Fruit fly (Drosophila melanogaster) whole organism, embryonic: Measurements from ENCODE around the gene nod.

Source experiments
- Aef1 ChIP-seq: fragments of 200-800 bp; sonication (Bioruptor generic); IDR thresholded peaks from 3 replicates; pipeline ENCODE4 v1.3.6; 2022; ENCODE audit warnings: missing biosample characterization, missing genetic modification characterization
- Atf6 ChIP-seq: fragments of 200-800 bp; sonication (Bioruptor generic); IDR thresholded peaks from 2 replicates; pipeline ENCODE4 v1.3.6; 2022; ENCODE audit warnings: missing biosample characterization, missing genetic modification characterization
- B-H1 ChIP-seq: fragments of 200-800 bp; sonication (Bioruptor generic); IDR thresholded peaks from 3 replicates; pipeline ENCODE4 v1.3.6; 2022; ENCODE audit warnings: missing biosample characterization, missing genetic modification characterization
- Blimp-1 ChIP-seq: fragments of 200-800 bp; sonication (Bioruptor generic); optimal IDR thresholded peaks from 3 replicates; lab custom pipeline; 2018; ENCODE audit warnings: missing biosample characterization, missing genetic modification characterization, mild to moderate bottlenecking, moderate library complexity, missing genetic modification reagents
- CG10654 ChIP-seq: fragments of 200-800 bp; sonication (Bioruptor generic); optimal IDR thresholded peaks from 2 replicates; lab custom pipeline; 2016; ENCODE audit warnings: missing biosample characterization, missing genetic modification characterization
- CG13296 ChIP-seq: fragments of 200-800 bp; sonication (Bioruptor generic); optimal IDR thresholded peaks from 3 replicates; lab custom pipeline; 2018; ENCODE audit warnings: missing biosample characterization, mild to moderate bottlenecking, missing genetic modification characterization
- CG14441 ChIP-seq: fragments of 200-800 bp; sonication (Bioruptor generic); IDR thresholded peaks from 2 replicates; pipeline ENCODE4 v1.3.6; 2022; ENCODE audit warnings: missing biosample characterization, missing genetic modification characterization
- CG1603 ChIP-seq: fragments of 200-800 bp; sonication (Bioruptor generic); optimal IDR thresholded peaks from 2 replicates; lab custom pipeline; 2019; ENCODE audit warnings: missing biosample characterization, mild to moderate bottlenecking, missing genetic modification characterization, moderate library complexity
- CG32772 ChIP-seq: fragments of 200-800 bp; sonication (Bioruptor generic); IDR thresholded peaks from 2 replicates; pipeline ENCODE4 v1.3.6; 2022; ENCODE audit warnings: missing biosample characterization, missing genetic modification characterization
- CG3407 ChIP-seq: fragments of 200-800 bp; sonication (Bioruptor generic); optimal IDR thresholded peaks from 2 replicates; lab custom pipeline; 2018; ENCODE audit warnings: missing biosample characterization, mild to moderate bottlenecking, missing genetic modification characterization
- CG34224 ChIP-seq: fragments of 200-800 bp; sonication (Bioruptor generic); IDR thresholded peaks from 3 replicates; pipeline ENCODE4 v1.3.6; 2022; ENCODE audit warnings: missing biosample characterization, missing genetic modification characterization; ENCODE audit not compliant: partially characterized antibody
- CG3847 ChIP-seq: fragments of 200-800 bp; sonication (Bioruptor generic); IDR thresholded peaks from 2 replicates; pipeline ENCODE4 v1.3.6; 2022; ENCODE audit warnings: missing biosample characterization, missing genetic modification characterization
- CG4360 ChIP-seq: fragments of 200-800 bp; sonication (Bioruptor generic); IDR thresholded peaks from 2 replicates; pipeline ENCODE4 v1.3.6; 2022; ENCODE audit warnings: missing biosample characterization, missing genetic modification characterization
- CG4617 ChIP-seq: fragments of 200-800 bp; sonication (Bioruptor generic); optimal IDR thresholded peaks from 3 replicates; lab custom pipeline; 2016; ENCODE audit warnings: missing biosample characterization, missing genetic modification characterization, borderline replicate concordance
- CG6689 ChIP-seq: fragments of 200-800 bp; sonication (Bioruptor generic); IDR thresholded peaks from 2 replicates; pipeline ENCODE4 v1.3.6; 2022; ENCODE audit warnings: missing biosample characterization, missing genetic modification characterization
- CG7357 ChIP-seq: fragments of 200-800 bp; sonication (Bioruptor generic); IDR thresholded peaks from 3 replicates; pipeline ENCODE4 v1.3.6; 2022; ENCODE audit warnings: missing biosample characterization, missing genetic modification characterization
- CG7963 ChIP-seq: fragments of 200-800 bp; sonication (Bioruptor generic); IDR thresholded peaks from 3 replicates; pipeline ENCODE4 v1.3.6; 2022; ENCODE audit warnings: missing biosample characterization, missing genetic modification characterization; ENCODE audit not compliant: partially characterized antibody
- CG8924 ChIP-seq: fragments of 200-800 bp; optimal IDR thresholded peaks from 3 replicates; lab custom pipeline; 2019; ENCODE audit warnings: missing biosample characterization, mild to moderate bottlenecking, missing genetic modification characterization, moderate library complexity
- Drgx ChIP-seq: fragments of 200-800 bp; sonication (Bioruptor generic); IDR thresholded peaks from 2 replicates; pipeline ENCODE4 v1.3.6; 2022; ENCODE audit warnings: missing biosample characterization, missing genetic modification characterization
- ERR ChIP-seq: fragments of 200-800 bp; sonication (Bioruptor generic); optimal IDR thresholded peaks from 2 replicates; lab custom pipeline; 2016; ENCODE audit warnings: missing biosample characterization, missing genetic modification characterization
- Fer1 ChIP-seq: fragments of 200-800 bp; sonication (Bioruptor generic); optimal IDR thresholded peaks from 2 replicates; lab custom pipeline; 2017; ENCODE audit warnings: missing biosample characterization, mild to moderate bottlenecking, missing genetic modification characterization
- HLH3B ChIP-seq: fragments of 200-800 bp; sonication (Bioruptor generic); IDR thresholded peaks from 2 replicates; pipeline ENCODE4 v1.3.6; 2022; ENCODE audit warnings: missing biosample characterization, missing genetic modification characterization
- HmgZ ChIP-seq: fragments of 200-800 bp; sonication (Bioruptor generic); optimal IDR thresholded peaks from 2 replicates; lab custom pipeline; 2018; ENCODE audit warnings: missing biosample characterization, mild to moderate bottlenecking, missing genetic modification characterization
- MBD-R2 ChIP-seq: fragments of 200-800 bp; sonication (Bioruptor generic); IDR thresholded peaks from 2 replicates; pipeline ENCODE4 v1.3.6; 2022; ENCODE audit warnings: missing biosample characterization, missing genetic modification characterization
- NC2β ChIP-seq: fragments of 200-800 bp; sonication (Bioruptor generic); optimal IDR thresholded peaks from 2 replicates; lab custom pipeline; 2016; ENCODE audit warnings: missing biosample characterization, missing genetic modification characterization
- Pdp1 ChIP-seq, 2 experiments: fragments of 200-800 bp; sonication (Bioruptor generic); optimal IDR thresholded peaks; 3 replicates each; lab custom pipeline; 2016; ENCODE audit warnings: missing biosample characterization in 2 of 2, missing genetic modification characterization in 2 of 2, mild to moderate bottlenecking in 1 of 2, moderate library complexity in 1 of 2
- Scr ChIP-seq: fragments of 200-800 bp; sonication (Bioruptor generic); IDR thresholded peaks from 2 replicates; pipeline ENCODE4 v1.3.6; 2022; ENCODE audit warnings: missing biosample characterization, missing genetic modification characterization; ENCODE audit not compliant: partially characterized antibody
- Side ChIP-seq: fragments of 200-800 bp; sonication (Bioruptor generic); optimal IDR thresholded peaks from 2 replicates; lab custom pipeline; 2016; ENCODE audit warnings: missing biosample characterization, missing genetic modification characterization
- Trl ChIP-seq, 3 experiments: fragments of >200 bp in 2 of 3; fragments of 200-800 bp in 1 of 3; sonication (Bioruptor generic) in 1 of 3; optimal IDR thresholded peaks; 2 replicates in 1 of 3; 3 replicates in 2 of 3; lab custom pipeline; 2016 to 2017; ENCODE audit warnings: missing biosample characterization in 1 of 3, missing genetic modification characterization in 1 of 3
- bab2 ChIP-seq: fragments of 200-800 bp; sonication (Bioruptor generic); optimal IDR thresholded peaks from 2 replicates; lab custom pipeline; 2016; ENCODE audit warnings: missing biosample characterization, missing genetic modification characterization
- bsh ChIP-seq, 2 experiments: fragments of 200-800 bp; sonication (Bioruptor generic); optimal IDR thresholded peaks; 2 replicates each; lab custom pipeline; 2017 to 2018; ENCODE audit warnings: mild to moderate bottlenecking in 2 of 2, missing biosample characterization in 2 of 2, missing genetic modification characterization in 2 of 2, moderate library complexity in 1 of 2
- cg ChIP-seq: fragments of 200-800 bp; sonication (Bioruptor generic); optimal IDR thresholded peaks from 3 replicates; lab custom pipeline; 2019; ENCODE audit warnings: missing biosample characterization, mild to moderate bottlenecking, missing genetic modification characterization, moderate library complexity
- croc ChIP-seq: fragments of 200-800 bp; sonication (Bioruptor generic); conservative IDR thresholded peaks from 3 replicates; pipeline ENCODE4 v1.3.6; 2022; ENCODE audit warnings: missing biosample characterization, missing genetic modification characterization
- crol ChIP-seq: fragments of 200-800 bp; sonication (Bioruptor generic); IDR thresholded peaks from 2 replicates; pipeline ENCODE4 v1.3.6; 2022; ENCODE audit warnings: missing biosample characterization, missing genetic modification characterization
- fd3F ChIP-seq: fragments of 200-800 bp; sonication (Bioruptor generic); optimal IDR thresholded peaks from 2 replicates; lab custom pipeline; 2018; ENCODE audit warnings: missing biosample characterization, mild to moderate bottlenecking, missing genetic modification characterization, moderate library complexity
- ftz-f1 ChIP-seq: fragments of 200-800 bp; sonication (Bioruptor generic); optimal IDR thresholded peaks from 2 replicates; lab custom pipeline; 2016; ENCODE audit warnings: missing biosample characterization, missing genetic modification characterization
- gsb-n ChIP-seq: fragments of 200-800 bp; sonication (Bioruptor generic); optimal IDR thresholded peaks from 3 replicates; lab custom pipeline; 2018; ENCODE audit warnings: missing biosample characterization, mild to moderate bottlenecking, missing genetic modification characterization
- ham ChIP-seq: fragments of 200-800 bp; sonication (Bioruptor generic); IDR thresholded peaks from 2 replicates; pipeline ENCODE4 v1.3.6; 2022; ENCODE audit warnings: missing biosample characterization, missing genetic modification characterization
- kah ChIP-seq: fragments of 200-800 bp; sonication (Bioruptor generic); optimal IDR thresholded peaks from 2 replicates; lab custom pipeline; 2018; ENCODE audit warnings: missing biosample characterization, mild to moderate bottlenecking, missing genetic modification characterization
- mam ChIP-seq: fragments of 200-800 bp; sonication (Bioruptor generic); optimal IDR thresholded peaks from 3 replicates; lab custom pipeline; 2016; ENCODE audit warnings: missing biosample characterization, missing genetic modification characterization
- nom ChIP-seq: fragments of 200-800 bp; sonication (Bioruptor generic); optimal IDR thresholded peaks from 2 replicates; lab custom pipeline; 2017; ENCODE audit warnings: missing biosample characterization, missing genetic modification characterization, mild to moderate bottlenecking, moderate library complexity, missing genetic modification reagents
- onecut ChIP-seq: fragments of 200-800 bp; sonication (Bioruptor generic); IDR thresholded peaks from 2 replicates; pipeline ENCODE4 v1.3.6; 2022; ENCODE audit warnings: missing biosample characterization, missing genetic modification characterization
- pho ChIP-seq: fragments of 200-800 bp; sonication (Bioruptor generic); optimal IDR thresholded peaks from 2 replicates; lab custom pipeline; 2016; ENCODE audit warnings: missing biosample characterization, missing genetic modification characterization
- pum ChIP-seq: fragments of 200-800 bp; sonication (Bioruptor generic); optimal IDR thresholded peaks from 2 replicates; lab custom pipeline; 2016; ENCODE audit warnings: missing biosample characterization, missing genetic modification characterization
- row ChIP-seq: fragments of 200-800 bp; sonication (Bioruptor generic); IDR thresholded peaks from 3 replicates; pipeline ENCODE4 v1.3.6; 2022; ENCODE audit warnings: missing biosample characterization, missing genetic modification characterization
- sqz ChIP-seq: fragments of 200-800 bp; sonication (Bioruptor generic); optimal IDR thresholded peaks from 3 replicates; lab custom pipeline; 2018; ENCODE audit warnings: missing biosample characterization, mild to moderate bottlenecking, missing genetic modification characterization
- ssp ChIP-seq: fragments of 200-800 bp; sonication (Bioruptor generic); IDR thresholded peaks from 2 replicates; pipeline ENCODE4 v1.3.6; 2022; ENCODE audit warnings: missing biosample characterization, missing genetic modification characterization

The nod gene

dm6 chrX:11615652-11616495 is 35.3 kb downstream of the nod start, which contains the start of the genes RPA3 and Met (continued):
- TF ChIP-seq CG3407 (GFP tag; lab: Kevin White, UChicago): no peak
- TF ChIP-seq HLH3B: no peak
- no peak for TF ChIP-seq pum (GFP tag; lab: Kevin White, UChicago)
- no peak for TF ChIP-seq B-H1 (GFP tag; lab: Robert Waterston, UW)
- TF ChIP-seq mam (GFP tag; lab: Kevin White, UChicago): no peak
- TF ChIP-seq croc: no peak
- TF ChIP-seq onecut: no peak
- TF ChIP-seq CG32772 (GFP tag; lab: Robert Waterston, UW): no peak
- TF ChIP-seq gsb-n: no peak
- no peak for TF ChIP-seq Blimp-1 (GFP tag; lab: Kevin White, UChicago)
- peak; percentile 38 for TF ChIP-seq CG1603
- TF ChIP-seq ham (GFP tag; lab: Robert Waterston, UW): no peak
- TF ChIP-seq NC2β: no peak
- no peak for TF ChIP-seq kah (GFP tag; lab: Kevin White, UChicago)
- no peak for TF ChIP-seq CG14441 (GFP tag; lab: Robert Waterston, UW)
- TF ChIP-seq CG10654 (GFP tag; lab: Kevin White, UChicago): no peak
- TF ChIP-seq HmgZ: no peak
- TF ChIP-seq Side (GFP tag; lab: Kevin White, UChicago): no peak
- peak; percentile 67 for TF ChIP-seq ssp (GFP tag; lab: Robert Waterston, UW)
- no peak for TF ChIP-seq CG6689 (GFP tag; lab: Robert Waterston, UW)
- TF ChIP-seq CG3847 (GFP tag; lab: Robert Waterston, UW): no peak
- TF ChIP-seq CG7963 (GFP tag; lab: Robert Waterston, UW): no peak
- TF ChIP-seq CG7357 (GFP tag; lab: Robert Waterston, UW): peak; percentile 87
- TF ChIP-seq bab2: no peak
- peak in 1 of 2 experiments; percentile 4 for TF ChIP-seq Pdp1 (GFP tag; optimal IDR thresholded peaks at IDR 0.05; lab: Kevin White, UChicago)
- TF ChIP-seq pho (GFP tag; lab: Kevin White, UChicago): no peak
- TF ChIP-seq CG8924 (tag; lab: Kevin White, UChicago): peak; percentile 47
- no peak for TF ChIP-seq ERR (GFP tag; lab: Kevin White, UChicago)
- no peak for TF ChIP-seq row
- TF ChIP-seq Scr (GFP tag; lab: Robert Waterston, UW): peak; percentile 77
- TF ChIP-seq CG4617 (GFP tag; lab: Kevin White, UChicago): peak; percentile 78
- TF ChIP-seq MBD-R2 (GFP tag; lab: Robert Waterston, UW): no peak; the same call in 1 of the 2 replicates

DNA sequence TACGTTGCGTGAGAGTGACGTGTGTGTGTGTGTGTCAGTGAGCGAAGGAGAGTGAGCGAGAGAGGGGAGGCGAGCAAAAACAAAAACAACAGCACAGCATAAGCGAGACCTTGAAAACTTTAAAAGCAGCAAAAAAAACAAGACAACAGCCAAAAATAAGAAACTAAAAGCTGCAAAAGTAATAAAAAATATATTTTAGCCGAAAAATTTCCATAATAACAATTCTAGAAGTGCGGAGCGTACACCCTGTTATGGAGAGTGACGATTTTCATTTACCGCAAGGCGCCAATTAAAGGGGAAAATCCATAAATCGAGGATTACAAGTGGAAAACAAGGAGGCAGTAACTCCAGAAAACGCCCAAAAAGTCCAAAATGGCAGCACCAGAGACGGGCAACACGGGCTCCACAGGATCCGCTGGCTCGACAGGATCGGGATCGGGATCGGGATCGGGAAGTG is 36.0 kb downstream of the nod start:
- TF ChIP-seq CG4617 (GFP tag; lab: Kevin White, UChicago) (peak; percentile 27), Drgx (GFP tag; lab: Robert Waterston, UW) (0 out of 2 replicates have a peak, but pooled peaks have one; percentile 15), Trl (optimal IDR thresholded peaks at IDR 0.05; lab: Kevin White, UChicago) (peak; percentile 63 to 85), Trl (GFP tag; optimal IDR thresholded peaks at IDR 0.05; lab: Kevin White, UChicago) (no peak), bsh (GFP tag; optimal IDR thresholded peaks at IDR 0.05; lab: Kevin White, UChicago) (peak in 1 of 2 experiments; percentile 37), Aef1 (GFP tag; lab: Robert Waterston, UW) (0 out of 3 replicates have a peak, but pooled peaks have one; percentile 44), ftz-f1 (GFP tag; lab: Kevin White, UChicago) (peak; percentile 95), crol (peak; percentile 88), Atf6 (GFP tag; lab: Robert Waterston, UW) (no peak), cg (peak; percentile 76), CG4360 (GFP tag; lab: Robert Waterston, UW) (peak; percentile 91), fd3F (GFP tag; lab: Kevin White, UChicago) (no peak), nom (GFP tag; lab: Kevin White, UChicago) (peak; percentile 49), sqz (GFP tag; lab: Kevin White, UChicago) (peak; percentile 70), CG13296 (GFP tag; lab: Kevin White, UChicago) (no peak), CG34224 (GFP tag; lab: Robert Waterston, UW) (no peak), Fer1 (GFP tag; lab: Kevin White, UChicago) (no peak)
